Fruit fly (Drosophila melanogaster): ENCODE results near the gene CG4666.

CG4666 gene

DNA sequence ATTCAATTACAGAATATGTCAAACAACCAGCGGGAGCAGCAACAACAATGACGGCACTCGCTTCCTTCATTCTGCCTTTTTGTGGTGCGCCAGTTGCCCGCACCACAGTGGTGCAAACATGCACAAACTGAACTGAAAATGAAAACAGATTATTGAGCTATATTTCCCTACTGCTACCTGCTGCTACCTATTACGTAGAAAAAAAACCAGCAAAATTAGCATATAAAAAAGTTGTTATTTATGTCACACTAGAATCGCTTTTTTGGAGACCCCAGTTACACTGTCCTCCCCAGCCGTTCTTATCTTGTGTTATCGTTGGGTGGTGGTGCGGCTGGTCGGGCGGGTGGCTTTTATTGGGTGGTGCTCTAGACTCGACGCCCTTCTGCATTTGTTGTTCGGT is 20.0 kb upstream of the CG4666 start (continued):
- TF ChIP-seq slp2 (GFP tag; optimal IDR thresholded peaks at IDR 0.05) (peak; percentile 69), CG8388 (GFP tag; optimal IDR thresholded peaks at IDR 0.05) (peak; percentile 64), ro (GFP tag; IDR thresholded peaks at IDR 0.05) (peak; percentile 76), Dad (GFP tag; optimal IDR thresholded peaks at IDR 0.05) (peak; percentile 70), CG9437 (GFP tag; optimal IDR thresholded peaks at IDR 0.05) (peak; percentile 51), CG33213 (GFP tag; optimal IDR thresholded peaks at IDR 0.05) (peak; percentile 77), CoRest (tag; optimal IDR thresholded peaks at IDR 0.05) (peak; percentile 63), org-1 (GFP tag; optimal IDR thresholded peaks at IDR 0.05) (peak; percentile 76), NK7.1 (GFP tag; optimal IDR thresholded peaks at IDR 0.05) (peak; percentile 63), Drgx (GFP tag; IDR thresholded peaks at IDR 0.05) (peak; percentile 39; the same call in 1 of the 2 replicates), kah (GFP tag; optimal IDR thresholded peaks at IDR 0.05) (peak; percentile 9), yki (optimal IDR thresholded peaks at IDR 0.05) (no peak), esg (GFP tag; conservative IDR thresholded peaks at IDR 0.05) (peak; percentile 87), chm (GFP tag; IDR thresholded peaks at IDR 0.05) (peak; percentile 88), Aef1 (GFP tag; IDR thresholded peaks at IDR 0.05) (peak; percentile 89), CG18619 (GFP tag; optimal IDR thresholded peaks at IDR 0.05) (peak; percentile 66), Dfd (GFP tag; optimal IDR thresholded peaks at IDR 0.05) (no peak), CG17361 (GFP tag; IDR thresholded peaks at IDR 0.05) (peak; percentile 83), CG12155 (GFP tag; optimal IDR thresholded peaks at IDR 0.05) (peak; percentile 65), CG11085 (GFP tag; IDR thresholded peaks at IDR 0.05) (peak; percentile 59), CG16863 (GFP tag; optimal IDR thresholded peaks at IDR 0.05) (peak; percentile 81), CG1792 (GFP tag; optimal IDR thresholded peaks at IDR 0.05) (peak; percentile 61), Bteb2 (GFP tag; optimal IDR thresholded peaks at IDR 0.05) (peak; percentile 49), CG15011 (GFP tag; optimal IDR thresholded peaks at IDR 0.05) (peak; percentile 55), CG17385 (GFP tag; optimal IDR thresholded peaks at IDR 0.05) (peak; percentile 72), Eip74EF (GFP tag; optimal IDR thresholded peaks at IDR 0.05) (no peak), ind (GFP tag; optimal IDR thresholded peaks at IDR 0.05) (peak; percentile 88), CG10565 (GFP tag; optimal IDR thresholded peaks at IDR 0.05) (peak; percentile 23), ttk (GFP tag; IDR thresholded peaks at IDR 0.05) (peak; percentile 93), CG7556 (GFP tag; optimal IDR thresholded peaks at IDR 0.05) (peak; percentile 77), CG4404 (GFP tag; IDR thresholded peaks at IDR 0.05) (peak; percentile 83), CG9817 (tag; optimal IDR thresholded peaks at IDR 0.05) (peak; percentile 51), HmgD (GFP tag; optimal IDR thresholded peaks at IDR 0.05) (peak; percentile 47), CG11456 (GFP tag; IDR thresholded peaks at IDR 0.05) (peak; percentile 87), CG6854 (GFP tag; optimal IDR thresholded peaks at IDR 0.05) (peak; percentile 29), h (optimal IDR thresholded peaks at IDR 0.05) (no peak), br (optimal IDR thresholded peaks at IDR 0.05) (no peak), Rfx (GFP tag; IDR thresholded peaks at IDR 0.05) (peak; percentile 91), CG12104 (GFP tag; optimal IDR thresholded peaks at IDR 0.05) (peak; percentile 54), CG17612 (GFP tag; IDR thresholded peaks at IDR 0.05) (peak; percentile 81), B-H2 (GFP tag; optimal IDR thresholded peaks at IDR 0.05) (no peak), gce (GFP tag; IDR thresholded peaks at IDR 0.05) (peak; percentile 83; the same call in 2 of the 3 replicates), sd (tag; optimal IDR thresholded peaks at IDR 0.05) (no peak), CG3407 (GFP tag; optimal IDR thresholded peaks at IDR 0.05) (peak; percentile 71), CG14965 (GFP tag; optimal IDR thresholded peaks at IDR 0.05; ENCODE audit: borderline replicate concordance) (peak; percentile 12), Hey (tag; optimal IDR thresholded peaks at IDR 0.05) (no peak), eve (GFP tag; optimal IDR thresholded peaks at IDR 0.05) (no peak), CG30431 (GFP tag; optimal IDR thresholded peaks at IDR 0.05) (peak; percentile 61), CG2712 (tag; optimal IDR thresholded peaks at IDR 0.05) (peak; percentile 82), crol (GFP tag; IDR thresholded peaks at IDR 0.05) (peak; percentile 40; the same call in 1 of the 2 replicates), CG10209 (GFP tag; optimal IDR thresholded peaks at IDR 0.05) (peak; percentile 74), CG18011 (GFP tag; optimal IDR thresholded peaks at IDR 0.05) (peak; percentile 18), vfl (GFP tag; optimal IDR thresholded peaks at IDR 0.05) (peak; percentile 37)
